Fruit fly (Drosophila melanogaster) whole organism, embryonic: ENCODE measurements around the gene Sec23.
A peak's percentile ranks its signal among the peaks of the same experiment; 100 is the strongest.

ENCODE experiments used
- Adf1 ChIP-seq: fragments of 200-800 bp; sonication (Bioruptor generic); IDR thresholded peaks from 2 replicates; pipeline ENCODE4 v1.3.6; 2022; ENCODE audit warnings: missing biosample characterization, missing genetic modification characterization
- Atf6 ChIP-seq: fragments of 200-800 bp; sonication (Bioruptor generic); IDR thresholded peaks from 2 replicates; pipeline ENCODE4 v1.3.6; 2022; ENCODE audit warnings: missing biosample characterization, missing genetic modification characterization
- Bteb2 ChIP-seq: fragments of 200-800 bp; sonication (Bioruptor generic); optimal IDR thresholded peaks from 2 replicates; lab custom pipeline; 2016; ENCODE audit warnings: missing biosample characterization, missing genetic modification characterization
- CG10565 ChIP-seq: fragments of 200-800 bp; sonication (Bioruptor generic); optimal IDR thresholded peaks from 3 replicates; lab custom pipeline; 2016; ENCODE audit warnings: missing biosample characterization, mild to moderate bottlenecking, missing genetic modification characterization
- CG11456 ChIP-seq: fragments of 200-800 bp; sonication (Bioruptor generic); IDR thresholded peaks from 3 replicates; pipeline ENCODE4 v1.3.6; 2022; ENCODE audit warnings: missing biosample characterization, missing genetic modification characterization
- CG14014 ChIP-seq: fragments of 200-800 bp; sonication (Bioruptor generic); IDR thresholded peaks from 2 replicates; pipeline ENCODE4 v1.3.6; 2022; ENCODE audit warnings: missing biosample characterization, missing genetic modification characterization
- CG14965 ChIP-seq: fragments of 200-800 bp; sonication (Bioruptor generic); optimal IDR thresholded peaks from 2 replicates; lab custom pipeline; 2016; ENCODE audit warnings: missing biosample characterization, missing genetic modification characterization, borderline replicate concordance
- CG15073 ChIP-seq: fragments of 200-800 bp; sonication (Bioruptor generic); optimal IDR thresholded peaks from 2 replicates; lab custom pipeline; 2016; ENCODE audit warnings: missing biosample characterization, missing genetic modification characterization
- CG1603 ChIP-seq: fragments of 200-800 bp; sonication (Bioruptor generic); optimal IDR thresholded peaks from 2 replicates; lab custom pipeline; 2019; ENCODE audit warnings: missing biosample characterization, mild to moderate bottlenecking, missing genetic modification characterization, moderate library complexity
- CG17361 ChIP-seq: fragments of 200-800 bp; sonication (Bioruptor generic); IDR thresholded peaks from 3 replicates; pipeline ENCODE4 v1.3.6; 2022; ENCODE audit warnings: missing biosample characterization, missing genetic modification characterization
- CG17802 ChIP-seq: fragments of 200-800 bp; sonication (Bioruptor generic); optimal IDR thresholded peaks from 2 replicates; lab custom pipeline; 2018; ENCODE audit warnings: missing biosample characterization, mild to moderate bottlenecking, missing genetic modification characterization, moderate library complexity
- CG18011 ChIP-seq: fragments of 200-800 bp; sonication (Bioruptor generic); optimal IDR thresholded peaks from 2 replicates; lab custom pipeline; 2017; ENCODE audit warnings: missing biosample characterization, missing genetic modification characterization, mild to moderate bottlenecking, moderate library complexity, missing genotype
- CG30020 ChIP-seq: fragments of 200-800 bp; optimal IDR thresholded peaks from 2 replicates; lab custom pipeline; 2019; ENCODE audit warnings: missing biosample characterization, mild to moderate bottlenecking, missing genetic modification characterization, moderate library complexity
- CG31224 ChIP-seq: fragments of 200-800 bp; sonication (Bioruptor generic); IDR thresholded peaks from 2 replicates; pipeline ENCODE4 v1.3.6; 2022; ENCODE audit warnings: missing biosample characterization, missing genetic modification characterization
- CG31441 ChIP-seq: fragments of 200-800 bp; sonication (Bioruptor generic); IDR thresholded peaks from 2 replicates; pipeline ENCODE4 v1.3.6; 2022; ENCODE audit warnings: missing biosample characterization, missing genetic modification characterization
- CG3407 ChIP-seq: fragments of 200-800 bp; sonication (Bioruptor generic); optimal IDR thresholded peaks from 2 replicates; lab custom pipeline; 2018; ENCODE audit warnings: missing biosample characterization, mild to moderate bottlenecking, missing genetic modification characterization
- CG4328 ChIP-seq: fragments of 200-800 bp; sonication (Bioruptor generic); optimal IDR thresholded peaks from 3 replicates; lab custom pipeline; 2017; ENCODE audit warnings: missing biosample characterization, missing genetic modification reagents, missing genetic modification characterization
- CG6254 ChIP-seq: fragments of 200-800 bp; sonication (Bioruptor generic); optimal IDR thresholded peaks from 3 replicates; lab custom pipeline; 2017; ENCODE audit warnings: mild to moderate bottlenecking, missing biosample characterization, missing genetic modification reagents, missing genetic modification characterization
- CG6272 ChIP-seq: fragments of 200-800 bp; sonication (Bioruptor generic); IDR thresholded peaks from 2 replicates; pipeline ENCODE4 v1.3.6; 2022; ENCODE audit warnings: missing biosample characterization, missing genetic modification characterization
- CG6683 ChIP-seq: fragments of 200-800 bp; sonication (Bioruptor generic); optimal IDR thresholded peaks from 2 replicates; lab custom pipeline; 2017; ENCODE audit warnings: missing biosample characterization, mild to moderate bottlenecking, missing genetic modification characterization, missing genetic modification reagents
- CG8388 ChIP-seq: fragments of 200-800 bp; sonication (Bioruptor generic); optimal IDR thresholded peaks from 2 replicates; lab custom pipeline; 2019; ENCODE audit warnings: missing biosample characterization, mild to moderate bottlenecking, missing genetic modification characterization, moderate library complexity
- CG8944 ChIP-seq: fragments of 200-800 bp; sonication (Bioruptor generic); optimal IDR thresholded peaks from 3 replicates; lab custom pipeline; 2016; ENCODE audit warnings: missing biosample characterization, missing genetic modification characterization
- CG9609 ChIP-seq: fragments of 200-800 bp; sonication (Bioruptor generic); optimal IDR thresholded peaks from 3 replicates; lab custom pipeline; 2016; ENCODE audit warnings: missing biosample characterization, missing genetic modification characterization
- CoRest ChIP-seq: fragments of 200-800 bp; sonication (Bioruptor generic); optimal IDR thresholded peaks from 3 replicates; lab custom pipeline; 2018; ENCODE audit warnings: missing biosample characterization, mild to moderate bottlenecking, missing genetic modification characterization, moderate library complexity
- D19A ChIP-seq: fragments of 200-800 bp; optimal IDR thresholded peaks from 3 replicates; lab custom pipeline; 2019; ENCODE audit warnings: missing biosample characterization, mild to moderate bottlenecking, missing genetic modification characterization, moderate library complexity
- Dp ChIP-seq: fragments of 200-800 bp; sonication (Bioruptor generic); optimal IDR thresholded peaks from 2 replicates; lab custom pipeline; 2018; ENCODE audit warnings: missing biosample characterization, mild to moderate bottlenecking, missing genetic modification characterization, moderate library complexity
- Hmx ChIP-seq: fragments of 200-800 bp; sonication (Bioruptor generic); optimal IDR thresholded peaks from 2 replicates; lab custom pipeline; 2016; ENCODE audit warnings: missing biosample characterization, missing genetic modification characterization
- Hsf ChIP-seq: fragments of 200-800 bp; sonication (Bioruptor generic); optimal IDR thresholded peaks from 3 replicates; lab custom pipeline; 2016; ENCODE audit warnings: missing biosample characterization, missing genetic modification characterization
- Jarid2 ChIP-seq: fragments of 200-800 bp; sonication (Bioruptor generic); optimal IDR thresholded peaks from 3 replicates; lab custom pipeline; 2017; ENCODE audit warnings: mild to moderate bottlenecking, missing biosample characterization, missing genetic modification reagents, missing genetic modification characterization
- Pdp1 ChIP-seq, 2 experiments: fragments of 200-800 bp; sonication (Bioruptor generic); optimal IDR thresholded peaks; 3 replicates each; lab custom pipeline; 2016; ENCODE audit warnings: missing biosample characterization in 2 of 2, missing genetic modification characterization in 2 of 2, mild to moderate bottlenecking in 1 of 2, moderate library complexity in 1 of 2
- Side ChIP-seq: fragments of 200-800 bp; sonication (Bioruptor generic); optimal IDR thresholded peaks from 2 replicates; lab custom pipeline; 2016; ENCODE audit warnings: missing biosample characterization, missing genetic modification characterization
- Six4 ChIP-seq: fragments of 200-800 bp; sonication (Bioruptor generic); optimal IDR thresholded peaks from 2 replicates; lab custom pipeline; 2016; ENCODE audit warnings: missing biosample characterization, missing genetic modification characterization
- Vsx1 ChIP-seq: fragments of 200-800 bp; sonication (Bioruptor generic); optimal IDR thresholded peaks from 2 replicates; lab custom pipeline; 2017; ENCODE audit warnings: missing biosample characterization, mild to moderate bottlenecking, missing genetic modification characterization, missing genetic modification reagents
- br ChIP-seq: fragments of >200 bp; optimal IDR thresholded peaks from 2 replicates; lab custom pipeline; 2017
- cato ChIP-seq: fragments of 200-800 bp; sonication (Bioruptor generic); optimal IDR thresholded peaks from 2 replicates; lab custom pipeline; 2016; ENCODE audit warnings: missing biosample characterization, missing genetic modification characterization, borderline replicate concordance
- cwo ChIP-seq: fragments of 200-800 bp; sonication (Bioruptor generic); optimal IDR thresholded peaks from 3 replicates; lab custom pipeline; 2017; ENCODE audit warnings: missing biosample characterization, missing genetic modification characterization, mild to moderate bottlenecking, moderate library complexity, missing genetic modification reagents
- ems ChIP-seq: fragments of 200-800 bp; sonication (Bioruptor generic); optimal IDR thresholded peaks from 3 replicates; lab custom pipeline; 2016; ENCODE audit warnings: missing biosample characterization, missing genetic modification characterization
- gcm ChIP-seq: fragments of 200-800 bp; sonication (Bioruptor generic); optimal IDR thresholded peaks from 2 replicates; lab custom pipeline; 2019; ENCODE audit warnings: missing biosample characterization, mild to moderate bottlenecking, missing genetic modification characterization, moderate library complexity
- gcm2 ChIP-seq: fragments of 200-800 bp; sonication (Bioruptor generic); optimal IDR thresholded peaks from 2 replicates; lab custom pipeline; 2016; ENCODE audit warnings: missing biosample characterization, missing genetic modification characterization
- kay ChIP-seq: fragments of 200-800 bp; sonication (Bioruptor generic); optimal IDR thresholded peaks from 2 replicates; lab custom pipeline; 2016; ENCODE audit warnings: missing biosample characterization, missing genetic modification characterization
- nerfin-1 ChIP-seq: fragments of 200-800 bp; sonication (Bioruptor generic); optimal IDR thresholded peaks from 3 replicates; lab custom pipeline; 2019; ENCODE audit warnings: missing biosample characterization, mild to moderate bottlenecking, missing genetic modification characterization, moderate library complexity
- onecut ChIP-seq: fragments of 200-800 bp; sonication (Bioruptor generic); IDR thresholded peaks from 2 replicates; pipeline ENCODE4 v1.3.6; 2022; ENCODE audit warnings: missing biosample characterization, missing genetic modification characterization
- pum ChIP-seq: fragments of 200-800 bp; sonication (Bioruptor generic); optimal IDR thresholded peaks from 2 replicates; lab custom pipeline; 2016; ENCODE audit warnings: missing biosample characterization, missing genetic modification characterization
- run ChIP-seq: fragments of 200-800 bp; sonication (Bioruptor generic); optimal IDR thresholded peaks from 3 replicates; lab custom pipeline; 2018; ENCODE audit warnings: missing biosample characterization, mild to moderate bottlenecking, missing genetic modification characterization
- sens ChIP-seq: fragments of 200-800 bp; sonication (Bioruptor generic); peaks from one replicate; lab custom pipeline; 2016; ENCODE audit warnings: missing biosample characterization, missing genetic modification characterization
- sens-2 ChIP-seq: fragments of 200-800 bp; sonication (Bioruptor generic); IDR thresholded peaks from 2 replicates; pipeline ENCODE4 v1.3.6; 2022; ENCODE audit warnings: missing biosample characterization, missing genetic modification characterization
- sna ChIP-seq: fragments of 200-800 bp; sonication (Bioruptor generic); IDR thresholded peaks from 2 replicates; pipeline ENCODE4 v1.3.6; 2022; ENCODE audit warnings: missing biosample characterization, missing genetic modification characterization; ENCODE audit not compliant: partially characterized antibody
- tna ChIP-seq: fragments of 200-800 bp; sonication (Bioruptor generic); IDR thresholded peaks from 2 replicates; pipeline ENCODE4 v1.3.6; 2022; ENCODE audit warnings: missing biosample characterization, missing genetic modification characterization; ENCODE audit not compliant: partially characterized antibody
- trem ChIP-seq: fragments of 200-800 bp; optimal IDR thresholded peaks from 3 replicates; lab custom pipeline; 2019; ENCODE audit warnings: missing biosample characterization, mild to moderate bottlenecking, missing genetic modification characterization, moderate library complexity
- tup ChIP-seq: fragments of 200-800 bp; sonication (Bioruptor generic); optimal IDR thresholded peaks from 2 replicates; lab custom pipeline; 2016; ENCODE audit warnings: missing biosample characterization, mild to moderate bottlenecking, missing genetic modification characterization, moderate library complexity

Gene Sec23

DNA sequence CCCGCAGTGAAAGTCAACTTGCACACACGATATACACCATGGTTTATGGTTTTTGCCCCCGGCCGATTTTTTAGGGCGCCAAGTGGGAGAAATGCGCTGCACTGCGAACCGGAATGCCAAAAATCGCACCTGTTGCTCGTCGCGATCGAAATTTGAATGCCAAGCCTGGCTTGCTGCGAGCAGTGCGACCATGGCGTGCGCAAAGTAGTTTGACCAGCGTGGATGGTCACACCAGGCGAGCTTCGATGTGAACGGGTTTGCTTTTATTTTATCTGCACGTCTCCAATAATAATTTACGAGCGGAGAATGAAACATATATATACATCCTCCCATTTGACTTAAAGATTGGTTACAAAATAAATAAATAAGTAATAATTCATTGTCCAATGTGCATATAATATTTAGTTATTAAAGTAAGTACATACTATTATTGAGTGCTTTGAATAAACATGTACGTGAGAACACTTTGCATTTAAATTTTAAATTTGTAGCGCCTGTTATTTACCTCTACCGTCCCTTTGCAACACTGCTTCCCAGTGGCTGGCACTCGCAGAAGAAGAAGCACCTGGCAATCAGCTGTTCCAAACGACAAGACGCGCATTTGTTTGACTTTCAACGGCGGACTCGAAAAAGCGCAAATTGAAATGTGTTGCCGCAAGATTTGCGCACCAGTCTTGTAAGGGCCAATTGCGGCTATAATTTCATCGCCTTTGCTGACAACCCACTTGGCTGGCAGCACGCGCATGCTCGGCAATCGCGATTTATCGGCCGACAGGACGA, 36.6 kb downstream of the Sec23 start, which contains the start of the genes Rab23 and plx (continued):
- no peak for TF ChIP-seq Six4 (GFP tag; lab: Kevin White, UChicago)
- TF ChIP-seq CG18011 (GFP tag; lab: Kevin White, UChicago) = no peak
- TF ChIP-seq gcm = no peak
- TF ChIP-seq Adf1 = no peak
- no peak for TF ChIP-seq tup (GFP tag; lab: Kevin White, UChicago)
- TF ChIP-seq CG31441 (GFP tag; lab: Robert Waterston, UW) = no peak; the same call in 1 of the 2 replicates
- TF ChIP-seq CG8388 (GFP tag; lab: Kevin White, UChicago) = no peak
- no peak for TF ChIP-seq Vsx1 (GFP tag; lab: Kevin White, UChicago)
- TF ChIP-seq Hsf (GFP tag; lab: Kevin White, UChicago) = peak; percentile 32
- TF ChIP-seq kay (GFP tag; lab: Kevin White, UChicago) = no peak
- no peak for TF ChIP-seq CG6272 (GFP tag; lab: Robert Waterston, UW)
- TF ChIP-seq Hmx (GFP tag; lab: Kevin White, UChicago) = no peak
- TF ChIP-seq CG17802 (tag; lab: Kevin White, UChicago) = peak; percentile 85
- TF ChIP-seq nerfin-1 (tag; lab: Kevin White, UChicago) = no peak
- TF ChIP-seq Atf6 (GFP tag; lab: Robert Waterston, UW) = no peak; the same call in 1 of the 2 replicates
- TF ChIP-seq gcm2 (GFP tag; lab: Kevin White, UChicago) = no peak
- no peak for TF ChIP-seq CG3407 (GFP tag; lab: Kevin White, UChicago)
- no peak for TF ChIP-seq sens-2 (GFP tag; lab: Robert Waterston, UW)
- TF ChIP-seq CG6683 = no peak
- peak; percentile 52 for TF ChIP-seq ems
- TF ChIP-seq CG11456 (GFP tag; lab: Robert Waterston, UW) = no peak; the same call in 2 of the 3 replicates
- no peak for TF ChIP-seq cato
- no peak for TF ChIP-seq pum
- TF ChIP-seq CoRest (tag; lab: Kevin White, UChicago) = peak; percentile 49
- TF ChIP-seq onecut (GFP tag; lab: Robert Waterston, UW) = no peak
- TF ChIP-seq CG10565 (GFP tag; lab: Kevin White, UChicago) = no peak
- no peak for TF ChIP-seq CG31224 (GFP tag; lab: Robert Waterston, UW)
- peak; percentile 32; the same call in 1 of the 3 replicates for TF ChIP-seq CG17361 (GFP tag; lab: Robert Waterston, UW)
- TF ChIP-seq CG14965 = no peak
- no peak for TF ChIP-seq CG8944 (GFP tag; lab: Kevin White, UChicago)
- no peak for TF ChIP-seq CG9609
- no peak for TF ChIP-seq run
- TF ChIP-seq CG30020 (tag; lab: Kevin White, UChicago) = peak; percentile 25
- TF ChIP-seq br = no peak
- TF ChIP-seq trem (tag; lab: Kevin White, UChicago) = peak; percentile 39
- no peak for TF ChIP-seq Side
- peak in 1 of 2 experiments; percentile 23 for TF ChIP-seq Pdp1 (GFP tag; optimal IDR thresholded peaks at IDR 0.05; lab: Kevin White, UChicago)
- TF ChIP-seq tna (GFP tag; lab: Robert Waterston, UW) = no peak
- no peak for TF ChIP-seq CG14014 (GFP tag; lab: Robert Waterston, UW)
- TF ChIP-seq CG4328 (GFP tag; lab: Kevin White, UChicago) = no peak
- TF ChIP-seq CG1603 (tag; lab: Kevin White, UChicago) = peak; percentile 67
- peak; percentile 74 for TF ChIP-seq sens (GFP tag; lab: Kevin White, UChicago)
- TF ChIP-seq sna (GFP tag; lab: Robert Waterston, UW) = no peak
- no peak for TF ChIP-seq CG6254 (GFP tag; lab: Kevin White, UChicago)
- no peak for TF ChIP-seq D19A (tag; lab: Kevin White, UChicago)
- no peak for TF ChIP-seq Bteb2
- TF ChIP-seq Jarid2 = no peak
- TF ChIP-seq CG15073 (GFP tag; lab: Kevin White, UChicago) = no peak
- no peak for TF ChIP-seq cwo (GFP tag; lab: Kevin White, UChicago)
- peak; percentile 99 for TF ChIP-seq Dp
